Worm (Caenorhabditis elegans) whole organism, early embryonic: ENCODE data around the gene clec-21.

Experiments
- B0310.2 ChIP-seq: sonication (generic microtip); optimal IDR thresholded peaks from 2 replicates; lab custom pipeline; 2016; ENCODE audit warnings: mild to moderate bottlenecking, missing genetic modification characterization, missing compliant biosample characterization
- F13C5.2 ChIP-seq: sonication (generic microtip); optimal IDR thresholded peaks from 2 replicates; lab custom pipeline; 2017; ENCODE audit warnings: mild to moderate bottlenecking, missing genetic modification characterization, inconsistent platforms, missing compliant biosample characterization
- aly-1 ChIP-seq: sonication (generic microtip); optimal IDR thresholded peaks from 2 replicates; lab custom pipeline; 2016; ENCODE audit warnings: missing genetic modification characterization, missing compliant biosample characterization
- ama-1 ChIP-seq: fragments of 150-350 bp; optimal IDR thresholded peaks from 2 replicates; lab custom pipeline; 2014
- ceh-13 ChIP-seq: fragments of 200-800 bp; sonication (Bioruptor generic); optimal IDR thresholded peaks from 2 replicates; lab custom pipeline; 2018; ENCODE audit warnings: mild to moderate bottlenecking, missing genetic modification characterization, missing compliant biosample characterization
- ceh-36 ChIP-seq: sonication (generic microtip); optimal IDR thresholded peaks from 2 replicates; lab custom pipeline; 2016; ENCODE audit warnings: missing genetic modification characterization, inconsistent platforms, missing compliant biosample characterization
- ets-7 ChIP-seq: sonication (generic microtip); optimal IDR thresholded peaks from 2 replicates; lab custom pipeline; 2016; ENCODE audit warnings: missing genotype, missing genetic modification characterization, missing compliant biosample characterization
- flt-1 ChIP-seq: fragments of 200-800 bp; sonication (Bioruptor generic); IDR thresholded peaks from 2 replicates; pipeline ENCODE4 v1.3.6; 2022; ENCODE audit warnings: missing genetic modification characterization, missing compliant biosample characterization
- hmbx-1 ChIP-seq: sonication (generic microtip); optimal IDR thresholded peaks from 2 replicates; lab custom pipeline; 2016; ENCODE audit warnings: mild to moderate bottlenecking, missing genetic modification characterization, missing compliant biosample characterization
- hmg-4 ChIP-seq: fragments of 200-800 bp; sonication (Bioruptor generic); optimal IDR thresholded peaks from 2 replicates; lab custom pipeline; 2018; ENCODE audit warnings: mild to moderate bottlenecking, missing genetic modification characterization, missing compliant biosample characterization
- hnd-1 ChIP-seq: sonication (generic microtip); optimal IDR thresholded peaks from 2 replicates; lab custom pipeline; 2016; ENCODE audit warnings: missing genetic modification characterization, missing compliant biosample characterization
- pes-1 ChIP-seq: fragments of 200-800 bp; sonication (Bioruptor generic); IDR thresholded peaks from 2 replicates; pipeline ENCODE4 v1.3.6; 2022; ENCODE audit warnings: missing genetic modification reagents, missing genetic modification characterization, missing compliant biosample characterization
- scrt-1 ChIP-seq: fragments of 200-800 bp; sonication (Bioruptor generic); IDR thresholded peaks from 2 replicates; pipeline ENCODE4 v1.3.6; 2022; ENCODE audit warnings: missing genetic modification characterization, missing compliant biosample characterization
- sea-1 ChIP-seq: fragments of 200-800 bp; sonication (Bioruptor generic); conservative IDR thresholded peaks from 2 replicates; pipeline ENCODE4 v1.3.6; 2022; ENCODE audit warnings: missing genetic modification characterization, missing compliant biosample characterization
- tbx-11 ChIP-seq: fragments of 200-800 bp; sonication (Bioruptor generic); IDR thresholded peaks from 2 replicates; pipeline ENCODE4 v1.3.6; 2022; ENCODE audit warnings: missing genetic modification characterization, missing compliant biosample characterization
- tbx-37 ChIP-seq: fragments of 200-800 bp; sonication (Bioruptor generic); conservative IDR thresholded peaks from 2 replicates; pipeline ENCODE4 v1.3.6; 2022; ENCODE audit warnings: missing genetic modification reagents, missing genetic modification characterization, missing compliant biosample characterization
- tra-4 ChIP-seq: sonication (generic microtip); optimal IDR thresholded peaks from 2 replicates; lab custom pipeline; 2017; ENCODE audit warnings: missing genetic modification characterization, missing compliant biosample characterization

Gene clec-21

ce11 chrII:1589845-1590244 lies 5.8 kb upstream of the clec-21 start, which contains the start of gene T07H3.7:
Gene T07H3.7, minus strand, starts transcription at chrII:1589945.
- TF ChIP-seq sea-1 (GFP tag; lab: Robert Waterston, UW) (no peak), B0310.2 (tag; lab: Kevin White, UChicago) (no peak), flt-1 (GFP tag; lab: Robert Waterston, UW) (no peak), F13C5.2 (no peak), ama-1 (lab: Kevin White, UChicago) (no peak), hmg-4 (GFP tag; lab: Kevin White, UChicago) (no peak), hmbx-1 (tag; lab: Kevin White, UChicago) (no peak), tbx-37 (GFP tag; lab: Robert Waterston, UW) (no peak), aly-1 (tag; lab: Kevin White, UChicago) (no peak), ceh-36 (tag; lab: Kevin White, UChicago) (no peak), tbx-11 (no peak), pes-1 (GFP tag; lab: Robert Waterston, UW) (no peak), hnd-1 (tag; lab: Kevin White, UChicago) (no peak), tra-4 (tag; lab: Kevin White, UChicago) (no peak)

ce11 chrII:1586305-1586704 lies 2.3 kb upstream of the clec-21 start, which contains the start of gene T07H3.8:
Gene T07H3.8, plus strand, starts transcription at chrII:1586605.
- TF ChIP-seq ama-1 (lab: Kevin White, UChicago) (no peak), hnd-1 (tag; lab: Kevin White, UChicago) (no peak), ceh-13 (GFP tag; lab: Kevin White, UChicago) (no peak), tbx-11 (no peak), B0310.2 (tag; lab: Kevin White, UChicago) (no peak), hmbx-1 (tag; lab: Kevin White, UChicago) (no peak), ceh-36 (tag; lab: Kevin White, UChicago) (no peak), sea-1 (GFP tag; lab: Robert Waterston, UW) (no peak), ets-7 (tag; lab: Kevin White, UChicago) (no peak), F13C5.2 (no peak)

- TF ChIP-seq F13C5.2 (no peak), hmbx-1 (tag; lab: Kevin White, UChicago) (no peak), ceh-13 (GFP tag; lab: Kevin White, UChicago) (no peak), tbx-37 (GFP tag; lab: Robert Waterston, UW) (no peak), aly-1 (tag; lab: Kevin White, UChicago) (no peak), scrt-1 (GFP tag; lab: Robert Waterston, UW) (no peak), tbx-11 (no peak), B0310.2 (tag; lab: Kevin White, UChicago) (no peak), ceh-36 (tag; lab: Kevin White, UChicago) (no peak), tra-4 (tag; lab: Kevin White, UChicago) (no peak), hmg-4 (GFP tag; lab: Kevin White, UChicago) (no peak), hnd-1 (tag; lab: Kevin White, UChicago) (no peak), ama-1 (lab: Kevin White, UChicago) (no peak), flt-1 (GFP tag; lab: Robert Waterston, UW) (no peak), pes-1 (GFP tag; lab: Robert Waterston, UW) (no peak), sea-1 (GFP tag; lab: Robert Waterston, UW) (no peak), ets-7 (tag; lab: Kevin White, UChicago) (no peak)
These were observed 4.2 kb downstream of the clec-21 start, which contains the start of gene math-38 for ce11 chrII:1579886-1580285. Gene math-38, minus strand, starts transcription at chrII:1579986.

ce11 chrII:1576772-1577171 lies 7.3 kb downstream of the clec-21 start:
- TF ChIP-seq ceh-13 (GFP tag; lab: Kevin White, UChicago) (no peak), ceh-36 (tag; lab: Kevin White, UChicago) (no peak), hmbx-1 (tag; lab: Kevin White, UChicago) (no peak), tbx-37 (GFP tag; lab: Robert Waterston, UW) (no peak), tbx-11 (no peak), F13C5.2 (no peak), pes-1 (GFP tag; lab: Robert Waterston, UW) (no peak), scrt-1 (GFP tag; lab: Robert Waterston, UW) (no peak), hnd-1 (tag; lab: Kevin White, UChicago) (no peak)

- TF ChIP-seq hmbx-1 (tag; lab: Kevin White, UChicago) = no peak
- no peak for TF ChIP-seq pes-1 (GFP tag; lab: Robert Waterston, UW)
- TF ChIP-seq tra-4 (tag; lab: Kevin White, UChicago) = no peak
- TF ChIP-seq ets-7 (tag; lab: Kevin White, UChicago) = no peak
- no peak for TF ChIP-seq B0310.2 (tag; lab: Kevin White, UChicago)
- TF ChIP-seq ama-1 (lab: Kevin White, UChicago) = no peak
- no peak for TF ChIP-seq F13C5.2
- TF ChIP-seq sea-1 (GFP tag; lab: Robert Waterston, UW) = no peak
- TF ChIP-seq ceh-13 (GFP tag; lab: Kevin White, UChicago) = no peak
- no peak for TF ChIP-seq flt-1 (GFP tag; lab: Robert Waterston, UW)
- TF ChIP-seq aly-1 (tag; lab: Kevin White, UChicago) = no peak
These were observed 8.0 kb downstream of the clec-21 start, which contains the start of gene K05F6.10 for ce11 chrII:1576030-1576429. Gene K05F6.10, minus strand, starts transcription at chrII:1576130.

- no peak for TF ChIP-seq ceh-13 (GFP tag; lab: Kevin White, UChicago)
- TF ChIP-seq ama-1 (lab: Kevin White, UChicago) = no peak
- no peak for TF ChIP-seq aly-1 (tag; lab: Kevin White, UChicago)
- no peak for TF ChIP-seq tbx-11
- no peak for TF ChIP-seq scrt-1 (GFP tag; lab: Robert Waterston, UW)
- no peak for TF ChIP-seq sea-1 (GFP tag; lab: Robert Waterston, UW)
- no peak for TF ChIP-seq tra-4 (tag; lab: Kevin White, UChicago)
- no peak for TF ChIP-seq F13C5.2
These were observed 13.0 kb downstream of the clec-21 start, which contains the start of gene fbxb-46 for ce11 chrII:1571032-1571431. Gene fbxb-46, minus strand, starts transcription at chrII:1571132.

- TF ChIP-seq tbx-11 = no peak
- TF ChIP-seq flt-1 (GFP tag; lab: Robert Waterston, UW) = no peak
- TF ChIP-seq ama-1 (lab: Kevin White, UChicago) = no peak
- no peak for TF ChIP-seq ets-7 (tag; lab: Kevin White, UChicago)
- TF ChIP-seq pes-1 (GFP tag; lab: Robert Waterston, UW) = no peak
- no peak for TF ChIP-seq tbx-37 (GFP tag; lab: Robert Waterston, UW)
- TF ChIP-seq B0310.2 (tag; lab: Kevin White, UChicago) = no peak
- no peak for TF ChIP-seq F13C5.2
- TF ChIP-seq ceh-36 (tag; lab: Kevin White, UChicago) = no peak
- TF ChIP-seq ceh-13 (GFP tag; lab: Kevin White, UChicago) = no peak
- no peak for TF ChIP-seq hmg-4 (GFP tag; lab: Kevin White, UChicago)
- no peak for TF ChIP-seq tra-4 (tag; lab: Kevin White, UChicago)
- no peak for TF ChIP-seq hmbx-1 (tag; lab: Kevin White, UChicago)
These were observed 15.8 kb downstream of the clec-21 start, which contains the start of gene fbxb-49 for ce11 chrII:1568214-1568613. Gene fbxb-49, plus strand, starts transcription at chrII:1568514.
